Fruit fly (Drosophila melanogaster) whole organism, embryonic: ENCODE results near the gene CG13032.

ENCODE experiments used
- Bdp1 ChIP-seq: fragments of 200-800 bp; sonication (Bioruptor generic); optimal IDR thresholded peaks from 3 replicates; lab custom pipeline; 2016; ENCODE audit warnings: missing biosample characterization, missing genetic modification characterization
- CG10274 ChIP-seq: fragments of 200-800 bp; sonication (Bioruptor generic); optimal IDR thresholded peaks from 3 replicates; lab custom pipeline; 2017; ENCODE audit warnings: missing biosample characterization, mild to moderate bottlenecking, missing genetic modification characterization
- CG11695 ChIP-seq: fragments of 200-800 bp; sonication (Bioruptor generic); IDR thresholded peaks from 3 replicates; pipeline ENCODE4 v1.3.6; 2022; ENCODE audit warnings: missing biosample characterization, missing genetic modification characterization
- CG12155 ChIP-seq: fragments of 200-800 bp; sonication (Bioruptor generic); optimal IDR thresholded peaks from 3 replicates; lab custom pipeline; 2016; ENCODE audit warnings: missing biosample characterization, missing genetic modification characterization
- CG12391 ChIP-seq: fragments of 200-800 bp; sonication (Bioruptor generic); optimal IDR thresholded peaks from 3 replicates; lab custom pipeline; 2018; ENCODE audit warnings: missing biosample characterization, mild to moderate bottlenecking, missing genetic modification characterization, moderate library complexity
- CG13287 ChIP-seq: fragments of 200-800 bp; sonication (Bioruptor generic); IDR thresholded peaks from 2 replicates; pipeline ENCODE4 v1.3.6; 2022; ENCODE audit warnings: missing biosample characterization, missing genetic modification characterization; ENCODE audit not compliant: partially characterized antibody
- CG14050 ChIP-seq: fragments of 200-800 bp; sonication (Bioruptor generic); IDR thresholded peaks from 3 replicates; pipeline ENCODE4 v1.3.6; 2022; ENCODE audit warnings: missing biosample characterization, missing genetic modification characterization
- CG14441 ChIP-seq: fragments of 200-800 bp; sonication (Bioruptor generic); IDR thresholded peaks from 2 replicates; pipeline ENCODE4 v1.3.6; 2022; ENCODE audit warnings: missing biosample characterization, missing genetic modification characterization
- CG16815 ChIP-seq: fragments of 200-800 bp; sonication (Bioruptor generic); optimal IDR thresholded peaks from 3 replicates; lab custom pipeline; 2017; ENCODE audit warnings: missing biosample characterization, mild to moderate bottlenecking, missing genetic modification characterization
- CG17328 ChIP-seq: fragments of 200-800 bp; sonication (Bioruptor generic); IDR thresholded peaks from 2 replicates; pipeline ENCODE4 v1.3.6; 2022; ENCODE audit warnings: missing biosample characterization, missing genetic modification characterization
- CG2129 ChIP-seq: fragments of 200-800 bp; sonication (Bioruptor generic); IDR thresholded peaks from 2 replicates; pipeline ENCODE4 v1.3.6; 2022; ENCODE audit warnings: missing biosample characterization, missing genetic modification characterization; ENCODE audit not compliant: partially characterized antibody
- CG2875 ChIP-seq: fragments of 200-800 bp; sonication (Bioruptor generic); optimal IDR thresholded peaks from 2 replicates; lab custom pipeline; 2017; ENCODE audit warnings: missing biosample characterization, mild to moderate bottlenecking, missing genetic modification characterization, missing genetic modification reagents
- CG31388 ChIP-seq: fragments of 200-800 bp; sonication (Bioruptor generic); optimal IDR thresholded peaks from 2 replicates; lab custom pipeline; 2016; ENCODE audit warnings: missing biosample characterization, missing genetic modification characterization
- CG3726 ChIP-seq: fragments of 200-800 bp; sonication (Bioruptor generic); IDR thresholded peaks from 3 replicates; pipeline ENCODE4, ENCODE4 v1.3.6; 2022; ENCODE audit warnings: missing biosample characterization, missing genetic modification characterization
- CG3838 ChIP-seq: fragments of 200-800 bp; sonication (Bioruptor generic); optimal IDR thresholded peaks from 3 replicates; lab custom pipeline; 2016; ENCODE audit warnings: missing biosample characterization, missing genetic modification characterization
- CG3847 ChIP-seq: fragments of 200-800 bp; sonication (Bioruptor generic); IDR thresholded peaks from 2 replicates; pipeline ENCODE4 v1.3.6; 2022; ENCODE audit warnings: missing biosample characterization, missing genetic modification characterization
- CG5245 ChIP-seq: fragments of 200-800 bp; sonication (Bioruptor generic); optimal IDR thresholded peaks from 3 replicates; lab custom pipeline; 2016; ENCODE audit warnings: missing biosample characterization, missing genetic modification characterization
- CG6175 ChIP-seq: fragments of 200-800 bp; sonication (Bioruptor generic); IDR thresholded peaks from 3 replicates; pipeline ENCODE4 v1.3.6; 2022; ENCODE audit warnings: missing biosample characterization, missing genetic modification characterization
- CG6254 ChIP-seq: fragments of 200-800 bp; sonication (Bioruptor generic); optimal IDR thresholded peaks from 3 replicates; lab custom pipeline; 2017; ENCODE audit warnings: mild to moderate bottlenecking, missing biosample characterization, missing genetic modification reagents, missing genetic modification characterization
- CG6765 ChIP-seq: fragments of 200-800 bp; sonication (Bioruptor generic); optimal IDR thresholded peaks from 3 replicates; lab custom pipeline; 2017; ENCODE audit warnings: missing biosample characterization, mild to moderate bottlenecking, missing genetic modification characterization
- CG8281 ChIP-seq: fragments of 200-800 bp; sonication (Bioruptor generic); optimal IDR thresholded peaks from 2 replicates; lab custom pipeline; 2018; ENCODE audit warnings: missing biosample characterization, mild to moderate bottlenecking, missing genetic modification characterization, moderate library complexity
- CG8478 ChIP-seq: fragments of >200 bp; optimal IDR thresholded peaks from 2 replicates; lab custom pipeline; 2018
- Camta ChIP-seq: fragments of 200-800 bp; sonication (Bioruptor generic); optimal IDR thresholded peaks from 2 replicates; lab custom pipeline; 2016; ENCODE audit warnings: missing biosample characterization, missing genetic modification characterization
- D19A ChIP-seq: fragments of 200-800 bp; optimal IDR thresholded peaks from 3 replicates; lab custom pipeline; 2019; ENCODE audit warnings: missing biosample characterization, mild to moderate bottlenecking, missing genetic modification characterization, moderate library complexity
- E2f1 ChIP-seq: fragments of 200-800 bp; sonication (Bioruptor generic); IDR thresholded peaks from 2 replicates; pipeline ENCODE4 v1.3.6; 2022; ENCODE audit warnings: missing biosample characterization, missing genetic modification characterization
- Eip74EF ChIP-seq, 2 experiments: fragments of 200-800 bp in 1 of 2; fragments of >200 bp in 1 of 2; sonication (Bioruptor generic) in 1 of 2; optimal IDR thresholded peaks; 2 replicates each; lab custom pipeline; 2017 to 2019; ENCODE audit warnings: missing biosample characterization in 2 of 2, missing genetic modification characterization in 2 of 2, mild to moderate bottlenecking in 1 of 2, moderate library complexity in 1 of 2
- Gsc ChIP-seq: fragments of 200-800 bp; sonication (Bioruptor generic); IDR thresholded peaks from 2 replicates; pipeline ENCODE4 v1.3.6; 2022; ENCODE audit warnings: missing biosample characterization, missing genetic modification characterization
- HLH4C ChIP-seq: fragments of 200-800 bp; sonication (Bioruptor generic); IDR thresholded peaks from 3 replicates; pipeline ENCODE4 v1.3.6; 2022; ENCODE audit warnings: missing biosample characterization, missing genetic modification characterization; ENCODE audit not compliant: partially characterized antibody
- Hr39 ChIP-seq: fragments of >200 bp; optimal IDR thresholded peaks from 2 replicates; lab custom pipeline; 2017
- Meics ChIP-seq: fragments of 200-800 bp; sonication (Bioruptor generic); optimal IDR thresholded peaks from 2 replicates; lab custom pipeline; 2017; ENCODE audit warnings: missing biosample characterization, mild to moderate bottlenecking, missing genetic modification characterization
- Mrtf ChIP-seq: fragments of 200-800 bp; sonication (Bioruptor generic); IDR thresholded peaks from 3 replicates; pipeline ENCODE4 v1.3.6; 2022; ENCODE audit warnings: missing biosample characterization, missing genetic modification characterization
- Opbp ChIP-seq: fragments of 200-800 bp; sonication (Bioruptor generic); IDR thresholded peaks from 3 replicates; pipeline ENCODE4 v1.3.6; 2022; ENCODE audit warnings: missing biosample characterization, missing genetic modification characterization; ENCODE audit not compliant: partially characterized antibody
- Ravus ChIP-seq: fragments of 200-800 bp; sonication (Bioruptor generic); IDR thresholded peaks from 2 replicates; pipeline ENCODE4 v1.3.6; 2022; ENCODE audit warnings: missing biosample characterization, missing genetic modification characterization
- Side ChIP-seq: fragments of 200-800 bp; sonication (Bioruptor generic); optimal IDR thresholded peaks from 2 replicates; lab custom pipeline; 2016; ENCODE audit warnings: missing biosample characterization, missing genetic modification characterization
- Sry-β ChIP-seq: fragments of 200-800 bp; sonication (Bioruptor generic); optimal IDR thresholded peaks from 2 replicates; lab custom pipeline; 2018; ENCODE audit warnings: missing biosample characterization, mild to moderate bottlenecking, missing genetic modification characterization, moderate library complexity
- bowl ChIP-seq: fragments of 200-800 bp; sonication (Bioruptor generic); IDR thresholded peaks from 2 replicates; pipeline ENCODE4 v1.3.6; 2022; ENCODE audit warnings: missing biosample characterization, missing genetic modification characterization
- croc ChIP-seq: fragments of 200-800 bp; sonication (Bioruptor generic); conservative IDR thresholded peaks from 3 replicates; pipeline ENCODE4 v1.3.6; 2022; ENCODE audit warnings: missing biosample characterization, missing genetic modification characterization
- dmrt11E ChIP-seq: fragments of 200-800 bp; sonication (Bioruptor generic); optimal IDR thresholded peaks from 3 replicates; lab custom pipeline; 2018; ENCODE audit warnings: missing biosample characterization, mild to moderate bottlenecking, missing genetic modification characterization, moderate library complexity
- dpn ChIP-seq, 2 experiments: fragments of 200-800 bp; sonication (Bioruptor generic); optimal IDR thresholded peaks; 3 replicates each; lab custom pipeline; 2016; ENCODE audit warnings: missing biosample characterization in 2 of 2, missing genetic modification characterization in 2 of 2
- ftz-f1 ChIP-seq: fragments of 200-800 bp; sonication (Bioruptor generic); optimal IDR thresholded peaks from 2 replicates; lab custom pipeline; 2016; ENCODE audit warnings: missing biosample characterization, missing genetic modification characterization
- gro ChIP-seq: fragments of 200-800 bp; sonication (Bioruptor generic); optimal IDR thresholded peaks from 2 replicates; lab custom pipeline; 2016; ENCODE audit warnings: missing biosample characterization, missing genetic modification characterization
- ham ChIP-seq: fragments of 200-800 bp; sonication (Bioruptor generic); IDR thresholded peaks from 2 replicates; pipeline ENCODE4 v1.3.6; 2022; ENCODE audit warnings: missing biosample characterization, missing genetic modification characterization
- her ChIP-seq: fragments of 200-800 bp; sonication (Bioruptor generic); optimal IDR thresholded peaks from 2 replicates; lab custom pipeline; 2016; ENCODE audit warnings: missing biosample characterization, missing genetic modification characterization
- kah ChIP-seq: fragments of 200-800 bp; sonication (Bioruptor generic); optimal IDR thresholded peaks from 2 replicates; lab custom pipeline; 2018; ENCODE audit warnings: missing biosample characterization, mild to moderate bottlenecking, missing genetic modification characterization
- knrl ChIP-seq: fragments of 200-800 bp; sonication (Bioruptor generic); IDR thresholded peaks from 3 replicates; pipeline ENCODE4 v1.3.6; 2022; ENCODE audit warnings: missing biosample characterization, missing genetic modification characterization; ENCODE audit not compliant: partially characterized antibody
- pan ChIP-seq, 4 experiments: fragments of >200 bp in 3 of 4; fragments of 200-800 bp in 1 of 4; sonication (Bioruptor generic) in 1 of 4; optimal IDR thresholded peaks in 3 of 4; IDR thresholded peaks in 1 of 4; 2 replicates each; pipeline versions ENCODE4 v1.3.6 to Lab custom; 2017 to 2022; ENCODE audit warnings: missing biosample characterization in 2 of 4, missing genetic modification characterization in 2 of 4, mixed read lengths in 1 of 4
- ro ChIP-seq: fragments of 200-800 bp; sonication (Bioruptor generic); IDR thresholded peaks from 2 replicates; pipeline ENCODE4 v1.3.6; 2022; ENCODE audit warnings: missing biosample characterization, missing genetic modification characterization
- sisA ChIP-seq: fragments of 200-800 bp; sonication (Bioruptor generic); IDR thresholded peaks from 2 replicates; pipeline ENCODE4 v1.3.6; 2022; ENCODE audit warnings: missing biosample characterization, missing genetic modification characterization
- slbo ChIP-seq: fragments of 200-800 bp; sonication (Bioruptor generic); IDR thresholded peaks from 2 replicates; pipeline ENCODE4 v1.3.6; 2022; ENCODE audit warnings: missing biosample characterization, missing genetic modification characterization
- ssp ChIP-seq: fragments of 200-800 bp; sonication (Bioruptor generic); IDR thresholded peaks from 2 replicates; pipeline ENCODE4 v1.3.6; 2022; ENCODE audit warnings: missing biosample characterization, missing genetic modification characterization
- tgo ChIP-seq: fragments of 200-800 bp; sonication (Bioruptor generic); IDR thresholded peaks from 3 replicates; pipeline ENCODE4 v1.3.6; 2022; ENCODE audit warnings: missing biosample characterization, missing genetic modification characterization
- yki ChIP-seq: fragments of >200 bp; optimal IDR thresholded peaks from 3 replicates; lab custom pipeline; 2018

The CG13032 gene

dm6 chr3L:16640509-16641068, 33.2 kb upstream of the CG13032 start (continued):
- no peak for TF ChIP-seq Bdp1
- peak; percentile 88 for TF ChIP-seq CG8281 (tag; lab: Kevin White, UChicago)
- no peak for TF ChIP-seq Mrtf (GFP tag; lab: Robert Waterston, UW)
- TF ChIP-seq CG6175, result no peak
- TF ChIP-seq yki (lab: Kevin White, UChicago), result no peak
- TF ChIP-seq CG6765, result no peak
- TF ChIP-seq Hr39, result no peak
- TF ChIP-seq kah, result no peak
- no peak for TF ChIP-seq slbo (GFP tag; lab: Robert Waterston, UW)
- no peak for TF ChIP-seq ssp (GFP tag; lab: Robert Waterston, UW)
- no peak for TF ChIP-seq CG5245 (GFP tag; lab: Kevin White, UChicago)
- no peak for TF ChIP-seq ham
- no peak for TF ChIP-seq Camta (GFP tag; lab: Kevin White, UChicago)
- no peak for TF ChIP-seq CG14050 (GFP tag; lab: Robert Waterston, UW)
- no peak for TF ChIP-seq Eip74EF (GFP tag; optimal IDR thresholded peaks at IDR 0.05; lab: Kevin White, UChicago)
- no peak for TF ChIP-seq her (GFP tag; lab: Kevin White, UChicago)
- TF ChIP-seq Opbp (GFP tag; lab: Robert Waterston, UW), result no peak
- TF ChIP-seq CG3838 (GFP tag; lab: Kevin White, UChicago), result no peak
- TF ChIP-seq dpn (GFP tag; optimal IDR thresholded peaks at IDR 0.05; lab: Kevin White, UChicago), result no peak
- no peak for TF ChIP-seq CG12155 (GFP tag; lab: Kevin White, UChicago)
- TF ChIP-seq Sry-β (GFP tag; lab: Kevin White, UChicago), result no peak
- no peak for TF ChIP-seq E2f1
- TF ChIP-seq croc (GFP tag; lab: Robert Waterston, UW), result no peak
- no peak for TF ChIP-seq CG11695 (GFP tag; lab: Robert Waterston, UW)
- no peak for TF ChIP-seq Meics (GFP tag; lab: Kevin White, UChicago)
- no peak for TF ChIP-seq knrl
- TF ChIP-seq CG10274 (GFP tag; lab: Kevin White, UChicago), result no peak
- TF ChIP-seq Side (GFP tag; lab: Kevin White, UChicago), result no peak
- peak; percentile 9 for TF ChIP-seq CG16815
- TF ChIP-seq Ravus, result no peak
- peak; percentile 35 for TF ChIP-seq CG12391 (tag; lab: Kevin White, UChicago)
- TF ChIP-seq CG8478 (lab: Kevin White, UChicago), result no peak
- no peak for TF ChIP-seq CG17328 (GFP tag; lab: Robert Waterston, UW)
- no peak for TF ChIP-seq HLH4C (GFP tag; lab: Robert Waterston, UW)
- no peak for TF ChIP-seq CG14441
- TF ChIP-seq CG2875 (GFP tag; lab: Kevin White, UChicago), result peak; percentile 70
- TF ChIP-seq CG31388 (GFP tag; lab: Kevin White, UChicago), result no peak
- no peak for TF ChIP-seq sisA (GFP tag; lab: Robert Waterston, UW)
- TF ChIP-seq D19A (tag; lab: Kevin White, UChicago), result peak; percentile 54
- TF ChIP-seq dmrt11E (tag; lab: Kevin White, UChicago), result peak; percentile 83
- no peak for TF ChIP-seq gro (GFP tag; lab: Kevin White, UChicago)
- no peak for TF ChIP-seq pan (optimal IDR thresholded peaks at IDR 0.05; lab: Kevin White, UChicago)
- TF ChIP-seq pan (GFP tag; optimal IDR thresholded peaks at IDR 0.05 in 1 of 2, IDR thresholded peaks at IDR 0.05 in 1 of 2), result peak in 1 of 2 experiments; percentile 13
- TF ChIP-seq Gsc (GFP tag; lab: Robert Waterston, UW), result no peak
- TF ChIP-seq CG13287 (GFP tag; lab: Robert Waterston, UW), result no peak
- no peak for TF ChIP-seq CG2129 (GFP tag; lab: Robert Waterston, UW)
- peak; percentile 76 for TF ChIP-seq CG6254 (GFP tag; lab: Kevin White, UChicago)
- no peak for TF ChIP-seq ftz-f1
- no peak for TF ChIP-seq CG3726 (GFP tag; lab: Robert Waterston, UW)
- TF ChIP-seq CG3847 (GFP tag; lab: Robert Waterston, UW), result no peak
- no peak for TF ChIP-seq bowl (GFP tag; lab: Robert Waterston, UW)
- TF ChIP-seq tgo (GFP tag; lab: Robert Waterston, UW), result no peak
- no peak for TF ChIP-seq ro (GFP tag; lab: Robert Waterston, UW)
